Worm (Caenorhabditis elegans) whole organism, L4/young adult: Measurements from ENCODE around the gene C08E3.14.

Source experiments
- dao-5 ChIP-seq: sonication (generic microtip); optimal IDR thresholded peaks from 2 replicates; lab custom pipeline; 2016; ENCODE audit warnings: missing genotype, missing genetic modification characterization, moderate library complexity, missing compliant biosample characterization
- him-1 ChIP-seq: sonication (generic microtip); optimal IDR thresholded peaks from 2 replicates; lab custom pipeline; 2016; ENCODE audit warnings: missing genotype, missing genetic modification reagents, missing genetic modification characterization, missing compliant biosample characterization

DNA sequence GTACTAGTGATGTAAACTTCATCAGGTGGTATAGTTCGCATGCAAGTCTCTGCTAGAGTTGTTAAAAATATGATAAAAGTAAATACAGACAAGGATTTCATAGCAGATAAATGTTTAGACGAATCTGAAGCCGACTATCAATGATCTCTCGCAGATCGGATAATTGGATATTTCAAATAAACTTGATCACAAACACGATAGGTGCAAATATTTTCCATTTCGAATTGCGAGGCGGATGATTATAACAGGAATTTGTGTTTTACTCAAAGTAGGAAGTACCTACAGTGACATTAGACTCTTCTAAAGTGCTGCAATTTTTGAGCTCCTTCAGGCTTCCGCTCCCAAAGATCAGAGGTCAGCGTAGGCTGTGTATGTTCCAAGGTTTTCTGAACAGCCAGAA, 35.9 kb upstream of the C08E3.14 start, which contains the start of gene T07H3.7:
- TF ChIP-seq dao-5 (tag; lab: Kevin White, UChicago) (no peak), him-1 (tag; lab: Kevin White, UChicago) (no peak)
